Worm (Caenorhabditis elegans) whole organism, young adult: ENCODE measurements around the gene Y54G2A.41.
A peak's percentile ranks its signal among the peaks of the same experiment; 100 is the strongest.

Experiments
- B0035.1 ChIP-seq: sonication (generic microtip); optimal IDR thresholded peaks from 2 replicates; lab custom pipeline; 2016; ENCODE audit warnings: missing genetic modification characterization, mild to moderate bottlenecking, missing compliant biosample characterization, missing genotype, missing genetic modification reagents
- F23B12.7 ChIP-seq: sonication (generic microtip); optimal IDR thresholded peaks from 2 replicates; lab custom pipeline; 2017; ENCODE audit warnings: missing genetic modification characterization, mild to moderate bottlenecking, missing compliant biosample characterization, antibody characterized with exemption, moderate library complexity; ENCODE audit not compliant: insufficient read depth
- F37B4.10 ChIP-seq: fragments of 200-800 bp; sonication (Bioruptor generic); IDR thresholded peaks from 2 replicates; pipeline ENCODE4 v1.3.6; 2022; ENCODE audit warnings: missing genetic modification characterization, missing compliant biosample characterization
- F39B2.1 ChIP-seq: fragments of 200-800 bp; sonication (Bioruptor generic); IDR thresholded peaks from 2 replicates; pipeline ENCODE4 v1.3.6; 2022; ENCODE audit warnings: missing genetic modification reagents, missing genetic modification characterization, missing compliant biosample characterization
- F49E8.2 ChIP-seq: sonication (generic microtip); optimal IDR thresholded peaks from 3 replicates; lab custom pipeline; 2017; ENCODE audit warnings: missing genetic modification characterization, mild to moderate bottlenecking, missing compliant biosample characterization, antibody characterized with exemption, moderate library complexity; ENCODE audit not compliant: insufficient read depth
- F57A8.1 ChIP-seq: fragments of 200-800 bp; sonication (Bioruptor generic); optimal IDR thresholded peaks from 2 replicates; lab custom pipeline; 2018; ENCODE audit warnings: mild to moderate bottlenecking, missing genetic modification characterization, moderate library complexity, missing compliant biosample characterization
- T26A5.8 ChIP-seq: sonication (generic microtip); optimal IDR thresholded peaks from 2 replicates; lab custom pipeline; 2016; ENCODE audit warnings: missing genetic modification characterization, missing compliant biosample characterization
- Y53G8AR.9 ChIP-seq: fragments of 200-800 bp; sonication (Bioruptor generic); conservative IDR thresholded peaks from 2 replicates; pipeline ENCODE4 v1.3.6; 2022; ENCODE audit warnings: missing genetic modification reagents, missing genetic modification characterization, missing compliant biosample characterization
- Y67H2A.10 ChIP-seq: fragments of 200-800 bp; sonication (Bioruptor generic); conservative IDR thresholded peaks from 2 replicates; pipeline ENCODE4 v1.3.6; 2022; ENCODE audit warnings: missing genetic modification reagents, missing genetic modification characterization, missing compliant biosample characterization
- Y79H2A.3 ChIP-seq: fragments of 200-800 bp; sonication (Bioruptor generic); conservative IDR thresholded peaks from 2 replicates; pipeline ENCODE4 v1.3.6; 2022; ENCODE audit warnings: missing genetic modification reagents, missing genetic modification characterization, missing compliant biosample characterization
- Y95B8A.8 ChIP-seq: fragments of 200-800 bp; sonication (Bioruptor generic); IDR thresholded peaks from 2 replicates; pipeline ENCODE4 v1.3.6; 2022; ENCODE audit warnings: missing genetic modification reagents, missing genetic modification characterization, missing compliant biosample characterization
- ZK185.1 ChIP-seq: sonication (generic microtip); optimal IDR thresholded peaks from 2 replicates; lab custom pipeline; 2016; ENCODE audit warnings: mild to moderate bottlenecking, missing genetic modification characterization, missing compliant biosample characterization; ENCODE audit not compliant: poor library complexity, severe bottlenecking
- aptf-2 ChIP-seq: fragments of 200-800 bp; sonication (Bioruptor generic); conservative IDR thresholded peaks from 2 replicates; pipeline ENCODE4 v1.3.6; 2022; ENCODE audit warnings: missing genetic modification reagents, missing genetic modification characterization, missing compliant biosample characterization
- aptf-3 ChIP-seq: fragments of 200-800 bp; sonication (Bioruptor generic); IDR thresholded peaks from 2 replicates; pipeline ENCODE4 v1.3.6; 2022; ENCODE audit warnings: missing genetic modification characterization, missing compliant biosample characterization
- attf-3 ChIP-seq: fragments of 200-800 bp; sonication (Bioruptor generic); conservative IDR thresholded peaks from 2 replicates; pipeline ENCODE4 v1.3.6; 2022; ENCODE audit warnings: missing genetic modification reagents, missing genetic modification characterization, missing compliant biosample characterization
- attf-6 ChIP-seq: fragments of 200-800 bp; sonication (Bioruptor generic); IDR thresholded peaks from 2 replicates; pipeline ENCODE4 v1.3.6; 2022; ENCODE audit warnings: missing genetic modification reagents, missing genetic modification characterization, missing compliant biosample characterization
- bed-1 ChIP-seq: fragments of 200-800 bp; sonication (Bioruptor generic); IDR thresholded peaks from 2 replicates; pipeline ENCODE4 v1.3.6; 2022; ENCODE audit warnings: missing genetic modification reagents, missing genetic modification characterization, missing compliant biosample characterization
- ccch-3 ChIP-seq: fragments of 200-800 bp; sonication (Bioruptor generic); optimal IDR thresholded peaks from 2 replicates; lab custom pipeline; 2018; ENCODE audit warnings: mild to moderate bottlenecking, missing genetic modification characterization, missing compliant biosample characterization
- ceh-100 ChIP-seq: fragments of 200-800 bp; sonication (Bioruptor generic); IDR thresholded peaks from 2 replicates; pipeline ENCODE4 v1.3.6; 2022; ENCODE audit warnings: missing genetic modification reagents, missing genetic modification characterization, missing compliant biosample characterization
- ceh-58 ChIP-seq: fragments of 200-800 bp; sonication (Bioruptor generic); IDR thresholded peaks from 2 replicates; pipeline ENCODE4 v1.3.6; 2022; ENCODE audit warnings: missing genetic modification characterization, missing compliant biosample characterization
- ceh-91 ChIP-seq: fragments of 200-800 bp; sonication (Bioruptor generic); IDR thresholded peaks from 2 replicates; pipeline ENCODE4 v1.3.6; 2022; ENCODE audit warnings: missing genetic modification reagents, missing genetic modification characterization, missing compliant biosample characterization
- chd-7 ChIP-seq: sonication (generic microtip); optimal IDR thresholded peaks from 2 replicates; lab custom pipeline; 2016; ENCODE audit warnings: mild to moderate bottlenecking, missing genetic modification characterization, moderate library complexity, missing compliant biosample characterization
- dpff-1 ChIP-seq: sonication (generic microtip); optimal IDR thresholded peaks from 2 replicates; lab custom pipeline; 2017; ENCODE audit warnings: mild to moderate bottlenecking, missing genetic modification characterization, missing compliant biosample characterization
- egl-44 ChIP-seq: fragments of 200-800 bp; sonication (Bioruptor generic); IDR thresholded peaks from 2 replicates; pipeline ENCODE4 v1.3.6; 2022; ENCODE audit warnings: missing genetic modification reagents, missing genetic modification characterization, missing compliant biosample characterization
- ekl-4 ChIP-seq: fragments of 200-800 bp; sonication (Bioruptor generic); IDR thresholded peaks from 2 replicates; pipeline ENCODE4 v1.3.6; 2022; ENCODE audit warnings: missing genetic modification reagents, missing genetic modification characterization, missing compliant biosample characterization
- hlh-12 ChIP-seq: sonication (generic microtip); optimal IDR thresholded peaks from 2 replicates; lab custom pipeline; 2016; ENCODE audit warnings: missing genetic modification characterization, missing compliant biosample characterization
- hrde-1 ChIP-seq: sonication (generic microtip); optimal IDR thresholded peaks from 2 replicates; lab custom pipeline; 2016; ENCODE audit warnings: missing genetic modification characterization, mild to moderate bottlenecking, missing compliant biosample characterization, moderate library complexity, missing genotype, missing genetic modification reagents, borderline replicate concordance
- let-526 ChIP-seq: fragments of 200-800 bp; sonication (Bioruptor generic); IDR thresholded peaks from 2 replicates; pipeline ENCODE4 v1.3.6; 2022; ENCODE audit warnings: missing genetic modification reagents, missing genetic modification characterization, missing compliant biosample characterization
- let-607 ChIP-seq, 2 experiments: fragments of 200-800 bp in 1 of 2; sonication (Bioruptor generic) in 1 of 2; sonication (generic microtip) in 1 of 2; optimal IDR thresholded peaks; 2 replicates each; lab custom pipeline; 2016 to 2018; ENCODE audit warnings: mild to moderate bottlenecking in 2 of 2, missing compliant biosample characterization in 2 of 2, missing genetic modification characterization in 2 of 2, moderate library complexity in 2 of 2, missing genotype in 1 of 2
- lin-40 ChIP-seq: sonication (generic microtip); optimal IDR thresholded peaks from 2 replicates; lab custom pipeline; 2016; ENCODE audit warnings: missing genetic modification characterization, mild to moderate bottlenecking, missing compliant biosample characterization, missing genotype, missing genetic modification reagents
- lir-1 ChIP-seq: fragments of 200-800 bp; sonication (Bioruptor generic); conservative IDR thresholded peaks from 2 replicates; pipeline ENCODE4 v1.3.6; 2022; ENCODE audit warnings: missing genetic modification reagents, missing genetic modification characterization, missing compliant biosample characterization
- madf-10 ChIP-seq: sonication (generic microtip); optimal IDR thresholded peaks from 2 replicates; lab custom pipeline; 2016; ENCODE audit warnings: mild to moderate bottlenecking, missing genetic modification characterization, missing compliant biosample characterization
- madf-6 ChIP-seq: fragments of 200-800 bp; sonication (Bioruptor generic); IDR thresholded peaks from 2 replicates; pipeline ENCODE4 v1.3.6; 2022; ENCODE audit warnings: missing genetic modification reagents, missing genetic modification characterization, missing compliant biosample characterization
- mcd-1 ChIP-seq: fragments of 200-800 bp; sonication (Bioruptor generic); IDR thresholded peaks from 2 replicates; pipeline ENCODE4 v1.3.6; 2022; ENCODE audit warnings: missing genetic modification reagents, missing genetic modification characterization, missing compliant biosample characterization
- mel-28 ChIP-seq: sonication (generic microtip); optimal IDR thresholded peaks from 2 replicates; lab custom pipeline; 2016; ENCODE audit warnings: borderline replicate concordance, mild to moderate bottlenecking, missing genetic modification characterization, missing compliant biosample characterization
- mxl-1 ChIP-seq: sonication (generic microtip); optimal IDR thresholded peaks from 2 replicates; lab custom pipeline; 2016; ENCODE audit warnings: missing genetic modification characterization, missing compliant biosample characterization
- nfya-1 ChIP-seq: sonication (generic microtip); optimal IDR thresholded peaks from 2 replicates; lab custom pipeline; 2017; ENCODE audit warnings: antibody characterized with exemption, missing compliant biosample characterization, missing genetic modification characterization, borderline replicate concordance; ENCODE audit not compliant: insufficient read depth
- nhr-27 ChIP-seq: fragments of 200-800 bp; sonication (Bioruptor generic); optimal IDR thresholded peaks from 2 replicates; lab custom pipeline; 2018; ENCODE audit warnings: mild to moderate bottlenecking, missing genetic modification characterization, moderate library complexity, missing compliant biosample characterization
- nhr-80 ChIP-seq: sonication (generic microtip); optimal IDR thresholded peaks from 2 replicates; lab custom pipeline; 2016; ENCODE audit warnings: missing genetic modification characterization, missing compliant biosample characterization
- pbrm-1 ChIP-seq: fragments of 200-800 bp; sonication (Bioruptor generic); IDR thresholded peaks from 2 replicates; pipeline ENCODE4 v1.3.6; 2022; ENCODE audit warnings: missing genetic modification reagents, missing genetic modification characterization, missing compliant biosample characterization
- rcor-1 ChIP-seq: fragments of 200-800 bp; sonication (Bioruptor generic); IDR thresholded peaks from 2 replicates; pipeline ENCODE4 v1.3.6; 2022; ENCODE audit warnings: missing genetic modification reagents, missing genetic modification characterization, missing compliant biosample characterization
- rpc-1 ChIP-seq, 2 experiments: fragments of 150-350 bp in 1 of 2; sonication (generic microtip) in 1 of 2; optimal IDR thresholded peaks; 2 replicates each; lab custom pipeline; 2014 to 2018; ENCODE audit warnings: missing biosample characterization in 1 of 2, missing genetic modification characterization in 1 of 2, missing genetic modification reagents in 1 of 2, missing genotype in 1 of 2
- sdz-38 ChIP-seq: sonication (generic microtip); optimal IDR thresholded peaks from 2 replicates; lab custom pipeline; 2016; ENCODE audit warnings: missing genotype, missing genetic modification characterization, missing compliant biosample characterization
- snpc-4 ChIP-seq, 5 experiments: fragments of 150-350 bp in 1 of 5; sonication (generic microtip) in 4 of 5; optimal IDR thresholded peaks; 2 replicates each; lab custom pipeline; 2014 to 2018; ENCODE audit warnings: missing genetic modification characterization in 5 of 5, missing biosample characterization in 3 of 5, antibody characterized with exemption in 2 of 5, mild to moderate bottlenecking in 2 of 5, missing compliant biosample characterization in 2 of 5, missing genotype in 2 of 5, moderate library complexity in 2 of 5, missing genetic modification reagents in 1 of 5
- somi-1 ChIP-seq: fragments of 200-800 bp; sonication (Bioruptor generic); optimal IDR thresholded peaks from 2 replicates; lab custom pipeline; 2018; ENCODE audit warnings: mild to moderate bottlenecking, missing genetic modification characterization, missing compliant biosample characterization
- xnd-1 ChIP-seq: sonication (generic microtip); optimal IDR thresholded peaks from 2 replicates; lab custom pipeline; 2016; ENCODE audit warnings: missing genotype, missing genetic modification reagents, missing genetic modification characterization, missing compliant biosample characterization
- ztf-3 ChIP-seq: fragments of 200-800 bp; sonication (Bioruptor generic); optimal IDR thresholded peaks from 2 replicates; lab custom pipeline; 2018; ENCODE audit warnings: mild to moderate bottlenecking, missing genetic modification characterization, missing compliant biosample characterization

Y54G2A.41 gene

DNA sequence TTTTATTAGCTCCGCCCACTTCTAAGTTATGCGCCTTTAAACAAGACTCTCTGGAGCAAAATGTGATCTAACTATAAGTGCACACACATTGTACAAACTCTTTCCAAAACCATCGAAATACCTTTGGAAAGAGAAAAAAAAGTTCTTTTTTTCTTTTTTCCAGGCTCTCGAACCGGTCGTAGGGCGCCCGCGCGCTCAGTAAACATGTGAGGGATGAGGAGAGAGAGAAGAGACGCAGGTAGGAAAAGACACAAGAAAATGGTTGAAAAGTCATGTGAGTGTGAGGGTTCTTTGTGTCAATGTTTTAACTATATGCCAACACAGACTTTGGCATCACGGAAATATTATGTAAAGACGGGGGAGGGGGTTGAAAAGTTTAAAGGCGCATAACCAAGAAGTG is 22.8 kb downstream of the Y54G2A.41 start:
- no peak for TF ChIP-seq mel-28 (tag; lab: Kevin White, UChicago)
- no peak for TF ChIP-seq hlh-12 (tag; lab: Kevin White, UChicago)
- TF ChIP-seq ZK185.1 (tag; lab: Kevin White, UChicago), result no peak
- TF ChIP-seq Y53G8AR.9 (GFP tag; lab: Robert Waterston, UW), result peak; percentile 61; the same call in 1 of the 2 replicates
- no peak for TF ChIP-seq aptf-2 (GFP tag; lab: Robert Waterston, UW)
- peak; percentile 17 for TF ChIP-seq madf-10 (tag; lab: Kevin White, UChicago)
- TF ChIP-seq bed-1 (GFP tag; lab: Robert Waterston, UW), result no peak
- TF ChIP-seq Y67H2A.10, result no peak
- TF ChIP-seq nhr-80 (tag; lab: Kevin White, UChicago), result peak; percentile 26
- TF ChIP-seq mxl-1 (tag; lab: Kevin White, UChicago), result no peak
- TF ChIP-seq F39B2.1 (GFP tag; lab: Robert Waterston, UW), result no peak
- TF ChIP-seq chd-7, result peak; percentile 73
- TF ChIP-seq aptf-3 (GFP tag; lab: Robert Waterston, UW), result no peak
- no peak for TF ChIP-seq T26A5.8 (tag; lab: Kevin White, UChicago)
- peak; percentile 72 for TF ChIP-seq pbrm-1 (GFP tag; lab: Robert Waterston, UW)
- no peak for TF ChIP-seq F57A8.1
- no peak for TF ChIP-seq attf-3 (GFP tag; lab: Robert Waterston, UW)
- no peak for TF ChIP-seq ceh-100
- TF ChIP-seq let-526 (GFP tag; lab: Robert Waterston, UW), result peak; percentile 85; the same call in 1 of the 2 replicates
- peak; percentile 83 for TF ChIP-seq ekl-4 (GFP tag; lab: Robert Waterston, UW)
- no peak for TF ChIP-seq F37B4.10 (GFP tag; lab: Robert Waterston, UW)
- no peak for TF ChIP-seq ceh-58 (GFP tag; lab: Robert Waterston, UW)
- TF ChIP-seq rcor-1, result no peak
- TF ChIP-seq lin-40 (tag; lab: Kevin White, UChicago), result peak; percentile 78
- TF ChIP-seq nfya-1 (tag; lab: Kevin White, UChicago), result no peak
- no peak for TF ChIP-seq xnd-1 (tag; lab: Kevin White, UChicago)
- TF ChIP-seq mcd-1 (GFP tag; lab: Robert Waterston, UW), result peak; percentile 55; the same call in 1 of the 2 replicates
- no peak for TF ChIP-seq snpc-4 (GFP tag; optimal IDR thresholded peaks at IDR 0.05; lab: Kevin White, UChicago)
- peak in 1 of 4 experiments; percentile 38 for TF ChIP-seq snpc-4 (tag; optimal IDR thresholded peaks at IDR 0.05; lab: Kevin White, UChicago)
- TF ChIP-seq ceh-91 (GFP tag; lab: Robert Waterston, UW), result no peak
- peak; percentile 20 for TF ChIP-seq somi-1
- no peak for TF ChIP-seq lir-1 (GFP tag; lab: Robert Waterston, UW)
- no peak for TF ChIP-seq Y79H2A.3 (GFP tag; lab: Robert Waterston, UW)
- no peak for TF ChIP-seq ccch-3 (GFP tag; lab: Kevin White, UChicago)
- TF ChIP-seq hrde-1 (tag; lab: Kevin White, UChicago), result no peak
- TF ChIP-seq F49E8.2 (tag; lab: Kevin White, UChicago), result no peak
- TF ChIP-seq egl-44 (GFP tag; lab: Robert Waterston, UW), result no peak
- TF ChIP-seq madf-6 (GFP tag; lab: Robert Waterston, UW), result no peak
- no peak for TF ChIP-seq sdz-38 (tag; lab: Kevin White, UChicago)
- TF ChIP-seq attf-6 (GFP tag; lab: Robert Waterston, UW), result no peak
- TF ChIP-seq Y95B8A.8 (GFP tag; lab: Robert Waterston, UW), result 0 out of 2 replicates have a peak, but pooled peaks have one; percentile 25
- no peak for TF ChIP-seq ztf-3 (GFP tag; lab: Kevin White, UChicago)
- TF ChIP-seq B0035.1 (tag; lab: Kevin White, UChicago), result no peak
- peak; percentile 42 for TF ChIP-seq F23B12.7 (tag; lab: Kevin White, UChicago)
- peak in 1 of 2 experiments; percentile 25 for TF ChIP-seq let-607 (tag; optimal IDR thresholded peaks at IDR 0.05; lab: Kevin White, UChicago)
- TF ChIP-seq dpff-1 (tag; lab: Kevin White, UChicago), result no peak
- TF ChIP-seq rpc-1 (optimal IDR thresholded peaks at IDR 0.05; lab: Kevin White, UChicago), result no peak
- TF ChIP-seq rpc-1 (tag; optimal IDR thresholded peaks at IDR 0.05; lab: Kevin White, UChicago), result no peak
- no peak for TF ChIP-seq nhr-27 (tag; lab: Kevin White, UChicago)
